Worm (Caenorhabditis elegans) whole organism, L1 larva: Measurements from ENCODE around the gene T14B4.1.

Experiments
- C16A3.4 ChIP-seq: fragments of 150-350 bp; optimal IDR thresholded peaks from 2 replicates; lab custom pipeline; 2014; ENCODE audit warnings: missing biosample characterization, missing genetic modification characterization
- Y116A8C.19 ChIP-seq: sonication (generic microtip); optimal IDR thresholded peaks from 2 replicates; lab custom pipeline; 2016; ENCODE audit warnings: missing compliant biosample characterization, missing genetic modification characterization, borderline replicate concordance
- aha-1 ChIP-seq: fragments of 150-350 bp; optimal IDR thresholded peaks from 2 replicates; lab custom pipeline; 2014; ENCODE audit warnings: missing biosample characterization, missing genetic modification characterization
- ceh-63 ChIP-seq: fragments of 200-800 bp; sonication (Bioruptor generic); optimal IDR thresholded peaks from 2 replicates; lab custom pipeline; 2018; ENCODE audit warnings: mild to moderate bottlenecking, missing genetic modification characterization, missing compliant biosample characterization
- ces-1 ChIP-seq: fragments of 150-350 bp; optimal IDR thresholded peaks from 2 replicates; lab custom pipeline; 2014; ENCODE audit warnings: missing biosample characterization, missing genetic modification reagents, missing genetic modification characterization
- efl-1 ChIP-seq, 4 experiments: fragments of 150-350 bp; optimal IDR thresholded peaks in 3 of 4; peaks in 1 of 4; 1 replicate in 1 of 4; 2 replicates in 3 of 4; lab custom pipeline; 2014; ENCODE audit warnings: missing biosample characterization in 2 of 4, missing genetic modification characterization in 2 of 4, missing genetic modification reagents in 2 of 4
- efl-3 ChIP-seq: fragments of 200-800 bp; sonication (Bioruptor generic); optimal IDR thresholded peaks from 2 replicates; lab custom pipeline; 2018; ENCODE audit warnings: mild to moderate bottlenecking, missing genetic modification characterization, missing compliant biosample characterization
- egl-27 ChIP-seq, 2 experiments: fragments of 150-350 bp in 1 of 2; sonication (generic microtip); optimal IDR thresholded peaks; 3 replicates each; lab custom pipeline; 2017 to 2018; ENCODE audit warnings: missing biosample characterization in 2 of 2, missing genetic modification characterization in 2 of 2, missing genetic modification reagents in 2 of 2
- elt-2 ChIP-seq: sonication (generic microtip); optimal IDR thresholded peaks from 2 replicates; lab custom pipeline; 2016; ENCODE audit warnings: missing genetic modification characterization, mild to moderate bottlenecking, inconsistent platforms, missing compliant biosample characterization, missing genetic modification reagents
- fkh-8 ChIP-seq: sonication (generic microtip); optimal IDR thresholded peaks from 2 replicates; lab custom pipeline; 2016; ENCODE audit warnings: mild to moderate bottlenecking, missing genetic modification characterization, missing compliant biosample characterization
- fos-1 ChIP-seq: fragments of 150-350 bp; optimal IDR thresholded peaks from 2 replicates; lab custom pipeline; 2014; ENCODE audit warnings: missing biosample characterization, missing genetic modification characterization
- hlh-17 ChIP-seq: fragments of 200-800 bp; sonication (Bioruptor generic); optimal IDR thresholded peaks from 2 replicates; lab custom pipeline; 2018; ENCODE audit warnings: missing genetic modification characterization, mild to moderate bottlenecking, missing compliant biosample characterization, moderate library complexity, borderline replicate concordance
- hpl-2 ChIP-seq: fragments of 150-350 bp; optimal IDR thresholded peaks from 2 replicates; lab custom pipeline; 2014; ENCODE audit warnings: missing biosample characterization, missing genetic modification reagents, missing genetic modification characterization
- irx-1 ChIP-seq: sonication (generic microtip); optimal IDR thresholded peaks from 2 replicates; lab custom pipeline; 2016; ENCODE audit warnings: missing genetic modification characterization, missing compliant biosample characterization
- isw-1 ChIP-seq: fragments of 200-800 bp; sonication (Bioruptor generic); IDR thresholded peaks from 2 replicates; pipeline ENCODE4 v1.3.6; 2022; ENCODE audit warnings: missing genetic modification characterization, missing compliant biosample characterization
- lin-13 ChIP-seq: fragments of 150-350 bp; optimal IDR thresholded peaks from 2 replicates; lab custom pipeline; 2014; ENCODE audit warnings: missing biosample characterization, missing genetic modification reagents, missing genetic modification characterization
- lin-15B ChIP-seq: fragments of 150-350 bp; sonication (generic microtip); optimal IDR thresholded peaks from 3 replicates; lab custom pipeline; 2014; ENCODE audit warnings: missing biosample characterization, missing genetic modification characterization
- lin-35 ChIP-seq, 2 experiments: fragments of 150-350 bp; optimal IDR thresholded peaks; 2 replicates each; lab custom pipeline; 2014; ENCODE audit warnings: missing biosample characterization in 2 of 2, missing genetic modification characterization in 2 of 2, missing genetic modification reagents in 2 of 2
- mab-9 ChIP-seq: fragments of 200-800 bp; sonication (Bioruptor generic); IDR thresholded peaks from 2 replicates; pipeline ENCODE4 v1.3.6; 2022; ENCODE audit warnings: missing genetic modification reagents, missing genetic modification characterization, missing compliant biosample characterization
- mdl-1 ChIP-seq, 2 experiments: fragments of 150-350 bp; optimal IDR thresholded peaks; 2 replicates each; lab custom pipeline; 2014 to 2017; ENCODE audit warnings: missing biosample characterization in 2 of 2, missing genetic modification characterization in 2 of 2, inconsistent platforms in 1 of 2
- mef-2 ChIP-seq: fragments of 150-350 bp; optimal IDR thresholded peaks from 2 replicates; lab custom pipeline; 2014; ENCODE audit warnings: missing biosample characterization, missing genetic modification characterization
- nhr-12 ChIP-seq: sonication (generic microtip); optimal IDR thresholded peaks from 2 replicates; lab custom pipeline; 2017; ENCODE audit warnings: missing biosample characterization, missing genetic modification characterization
- nhr-19 ChIP-seq: fragments of 200-800 bp; sonication (Bioruptor generic); conservative IDR thresholded peaks from 2 replicates; pipeline ENCODE4 v1.3.6; 2022; ENCODE audit warnings: missing genetic modification characterization, missing compliant biosample characterization
- nhr-237 ChIP-seq: fragments of 150-350 bp; optimal IDR thresholded peaks from 2 replicates; lab custom pipeline; 2014; ENCODE audit warnings: missing biosample characterization, missing genetic modification characterization
- nhr-28 ChIP-seq: fragments of 150-350 bp; optimal IDR thresholded peaks from 2 replicates; lab custom pipeline; 2014; ENCODE audit warnings: missing biosample characterization, missing genetic modification characterization
- nhr-71 ChIP-seq: sonication (generic microtip); optimal IDR thresholded peaks from 2 replicates; lab custom pipeline; 2016; ENCODE audit warnings: mild to moderate bottlenecking, missing genetic modification characterization, moderate library complexity, missing compliant biosample characterization
- nhr-76 ChIP-seq: sonication (generic microtip); optimal IDR thresholded peaks from 2 replicates; lab custom pipeline; 2017; ENCODE audit warnings: missing biosample characterization, missing genetic modification characterization
- nhr-84 ChIP-seq: sonication (generic microtip); optimal IDR thresholded peaks from 2 replicates; lab custom pipeline; 2017; ENCODE audit warnings: missing biosample characterization, missing genetic modification characterization
- nhr-85 ChIP-seq: sonication (generic microtip); peaks from one replicate; lab custom pipeline; 2016; ENCODE audit warnings: missing genetic modification characterization, inconsistent platforms, missing compliant biosample characterization
- pag-3 ChIP-seq: sonication (generic microtip); optimal IDR thresholded peaks from 2 replicates; lab custom pipeline; 2017; ENCODE audit warnings: missing genetic modification characterization, mild to moderate bottlenecking, missing compliant biosample characterization, antibody characterized with exemption, borderline replicate concordance; ENCODE audit not compliant: insufficient read depth
- rnt-1 ChIP-seq: sonication (generic microtip); optimal IDR thresholded peaks from 2 replicates; lab custom pipeline; 2016; ENCODE audit warnings: mild to moderate bottlenecking, missing genetic modification characterization, moderate library complexity, missing compliant biosample characterization
- skn-1 ChIP-seq: fragments of 150-350 bp; optimal IDR thresholded peaks from 2 replicates; lab custom pipeline; 2014; ENCODE audit warnings: missing biosample characterization, missing genetic modification characterization
- snpc-4 ChIP-seq: fragments of 150-350 bp; optimal IDR thresholded peaks from 2 replicates; lab custom pipeline; 2014; ENCODE audit warnings: missing biosample characterization, missing genetic modification characterization
- sox-4 ChIP-seq: sonication (generic microtip); optimal IDR thresholded peaks from 2 replicates; lab custom pipeline; 2016; ENCODE audit warnings: missing genetic modification characterization, missing compliant biosample characterization
- sup-37 ChIP-seq: fragments of 200-800 bp; sonication (Bioruptor generic); optimal IDR thresholded peaks from 2 replicates; lab custom pipeline; 2018; ENCODE audit warnings: mild to moderate bottlenecking, missing genetic modification characterization, missing compliant biosample characterization
- swsn-7 ChIP-seq: sonication (generic microtip); optimal IDR thresholded peaks from 2 replicates; lab custom pipeline; 2016; ENCODE audit warnings: missing genetic modification characterization, missing compliant biosample characterization
- tlp-1 ChIP-seq: fragments of 150-350 bp; optimal IDR thresholded peaks from 2 replicates; lab custom pipeline; 2014; ENCODE audit warnings: missing biosample characterization, missing genetic modification characterization
- vab-15 ChIP-seq: sonication (generic microtip); optimal IDR thresholded peaks from 2 replicates; lab custom pipeline; 2017; ENCODE audit warnings: missing genotype, mild to moderate bottlenecking, missing genetic modification characterization, missing compliant biosample characterization
- zip-4 ChIP-seq: fragments of 200-800 bp; sonication (Bioruptor generic); optimal IDR thresholded peaks from 2 replicates; lab custom pipeline; 2018; ENCODE audit warnings: mild to moderate bottlenecking, missing genetic modification characterization, moderate library complexity, missing compliant biosample characterization
- ztf-11 ChIP-seq, 2 experiments: sonication (generic microtip); optimal IDR thresholded peaks; 2 replicates each; lab custom pipeline; 2016 to 2017; ENCODE audit warnings: missing genetic modification characterization in 2 of 2, missing biosample characterization in 1 of 2, missing compliant biosample characterization in 1 of 2

Gene T14B4.1

ce11 chrII:6776418-6777034 lies 39.8 kb downstream of the T14B4.1 start, which contains the start of gene ssup-72 (continued):
- TF ChIP-seq aha-1 (tag; lab: Kevin White, UChicago) (no peak), nhr-84 (no peak), nhr-237 (tag; lab: Kevin White, UChicago) (no peak), hpl-2 (GFP tag; lab: Kevin White, UChicago) (no peak), mdl-1 (tag; optimal IDR thresholded peaks at IDR 0.05; lab: Kevin White, UChicago) (peak in 1 of 2 experiments; percentile 29), swsn-7 (tag; lab: Kevin White, UChicago) (peak; percentile 80), tlp-1 (no peak), isw-1 (GFP tag; lab: Robert Waterston, UW) (peak; percentile 50), nhr-12 (tag; lab: Kevin White, UChicago) (no peak), irx-1 (tag; lab: Kevin White, UChicago) (peak; percentile 82), nhr-85 (peak; percentile 92), nhr-76 (tag; lab: Kevin White, UChicago) (no peak), ceh-63 (GFP tag; lab: Kevin White, UChicago) (no peak), zip-4 (no peak), ces-1 (GFP tag; lab: Kevin White, UChicago) (no peak), hlh-17 (no peak), ztf-11 (tag; optimal IDR thresholded peaks at IDR 0.05; lab: Kevin White, UChicago) (peak in 1 of 2 experiments; percentile 88), snpc-4 (peak; percentile 41), lin-35 (GFP tag; optimal IDR thresholded peaks at IDR 0.05; lab: Kevin White, UChicago) (peak; percentile 84 to 91), elt-2 (tag; lab: Kevin White, UChicago) (peak; percentile 35), C16A3.4 (peak; percentile 62), fos-1 (tag; lab: Kevin White, UChicago) (no peak), pag-3 (tag; lab: Kevin White, UChicago) (no peak), efl-1 (optimal IDR thresholded peaks at IDR 0.05; lab: Kevin White, UChicago) (peak; percentile 27 to 87), efl-1 (GFP tag; optimal IDR thresholded peaks at IDR 0.05 in 1 of 2; lab: Kevin White, UChicago) (peak; percentile 87 to 98), Y116A8C.19 (tag; lab: Kevin White, UChicago) (peak; percentile 67), egl-27 (tag; optimal IDR thresholded peaks at IDR 0.05; lab: Kevin White, UChicago) (no peak), lin-13 (GFP tag; lab: Kevin White, UChicago) (peak; percentile 52), rnt-1 (peak; percentile 96), nhr-28 (tag; lab: Kevin White, UChicago) (no peak), mef-2 (tag; lab: Kevin White, UChicago) (no peak), mab-9 (peak; percentile 69), fkh-8 (peak; percentile 74), sup-37 (GFP tag; lab: Kevin White, UChicago) (peak; percentile 45), vab-15 (tag; lab: Kevin White, UChicago) (no peak)

ce11 chrII:6779104-6779503 lies 42.4 kb downstream of the T14B4.1 start, which contains the start of gene T13C2.7:
T13C2.7 (plus strand) TSS chrII:6779404.
- no peak for TF ChIP-seq lin-13 (GFP tag; lab: Kevin White, UChicago)
- TF ChIP-seq isw-1 (GFP tag; lab: Robert Waterston, UW): no peak
- TF ChIP-seq fkh-8: peak; percentile 76
- no peak for TF ChIP-seq skn-1 (tag; lab: Kevin White, UChicago)
- no peak for TF ChIP-seq nhr-12 (tag; lab: Kevin White, UChicago)
- peak; percentile 14 for TF ChIP-seq nhr-71 (tag; lab: Kevin White, UChicago)
- no peak for TF ChIP-seq egl-27 (tag; optimal IDR thresholded peaks at IDR 0.05; lab: Kevin White, UChicago)
- no peak for TF ChIP-seq efl-1 (optimal IDR thresholded peaks at IDR 0.05; lab: Kevin White, UChicago)
- peak in 1 of 2 experiments; percentile 24 for TF ChIP-seq efl-1 (GFP tag; optimal IDR thresholded peaks at IDR 0.05 in 1 of 2; lab: Kevin White, UChicago)
- no peak for TF ChIP-seq nhr-19 (GFP tag; lab: Robert Waterston, UW)
- no peak for TF ChIP-seq sox-4
- no peak for TF ChIP-seq efl-3 (GFP tag; lab: Kevin White, UChicago)
- no peak for TF ChIP-seq lin-15B
